Worm (Caenorhabditis elegans) whole organism, midembryonic: ENCODE measurements around the gene ugt-12.

Source experiments
- cog-1 ChIP-seq: sonication (generic microtip); optimal IDR thresholded peaks from 2 replicates; lab custom pipeline; 2016; ENCODE audit warnings: missing genetic modification characterization, missing compliant biosample characterization
- ztf-23 ChIP-seq: fragments of 200-800 bp; sonication (Bioruptor generic); IDR thresholded peaks from 2 replicates; pipeline ENCODE4 v1.3.6; 2022; ENCODE audit warnings: missing genetic modification reagents, missing genetic modification characterization, missing compliant biosample characterization

- TF ChIP-seq cog-1 (tag; lab: Kevin White, UChicago) (no peak), ztf-23 (GFP tag; lab: Robert Waterston, UW) (no peak)
Measured at ce11 chrV:4868698-4869097, 20.7 kb downstream of the ugt-12 start.
